Fruit fly (Drosophila melanogaster) whole organism, wandering third instar larva: Measurements from ENCODE around the gene CG45676.

Experiments used
- Abd-B ChIP-seq: fragments of >200 bp; optimal IDR thresholded peaks from 2 replicates; lab custom pipeline; 2017; ENCODE audit warnings: missing biosample characterization, missing genetic modification characterization
- CG32264 ChIP-seq: fragments of 200-800 bp; sonication (Bioruptor generic); optimal IDR thresholded peaks from 2 replicates; lab custom pipeline; 2016; ENCODE audit warnings: missing biosample characterization, missing genetic modification characterization
- CG9705 ChIP-seq: fragments of 200-800 bp; sonication (Bioruptor generic); optimal IDR thresholded peaks from 2 replicates; lab custom pipeline; 2018; ENCODE audit warnings: missing biosample characterization, mild to moderate bottlenecking, missing genetic modification characterization
- CrebA ChIP-seq: fragments of 200-800 bp; sonication (Bioruptor generic); optimal IDR thresholded peaks from 2 replicates; lab custom pipeline; 2016; ENCODE audit warnings: missing biosample characterization, mild to moderate bottlenecking, missing genetic modification characterization, borderline replicate concordance
- Dfd ChIP-seq: fragments of >200 bp; optimal IDR thresholded peaks from 2 replicates; lab custom pipeline; 2017; ENCODE audit warnings: missing biosample characterization, missing genetic modification characterization
- Dif ChIP-seq: fragments of 200-275, 200-300 bp; sonication (Bioruptor generic); optimal IDR thresholded peaks from 2 replicates; lab custom pipeline; 2018; ENCODE audit warnings: missing biosample characterization, missing genetic modification characterization; ENCODE audit not compliant: partially characterized antibody
- GATAd ChIP-seq: sonication (Bioruptor generic); optimal IDR thresholded peaks from 2 replicates; lab custom pipeline; 2016; ENCODE audit warnings: missing biosample characterization, missing genetic modification characterization
- HLH106 ChIP-seq: fragments of 200-800 bp; optimal IDR thresholded peaks from 3 replicates; lab custom pipeline; 2019; ENCODE audit warnings: missing biosample characterization, mild to moderate bottlenecking, missing genetic modification characterization, moderate library complexity
- Hnf4 ChIP-seq: fragments of 200-800 bp; sonication (Bioruptor generic); optimal IDR thresholded peaks from 2 replicates; lab custom pipeline; 2016; ENCODE audit warnings: missing biosample characterization, mild to moderate bottlenecking, missing genetic modification characterization
- Hr78 ChIP-seq: fragments of >200 bp; optimal IDR thresholded peaks from 2 replicates; lab custom pipeline; 2017; ENCODE audit warnings: missing biosample characterization, missing genetic modification characterization
- Hr83 ChIP-seq: fragments of 200-300 bp; sonication (Bioruptor generic); optimal IDR thresholded peaks from 2 replicates; lab custom pipeline; 2016; ENCODE audit warnings: missing biosample characterization, mild to moderate bottlenecking, missing genetic modification characterization, moderate library complexity; ENCODE audit not compliant: poor library complexity, severe bottlenecking
- Jra ChIP-seq: sonication (Bioruptor generic); optimal IDR thresholded peaks from 2 replicates; lab custom pipeline; 2016; ENCODE audit warnings: missing biosample characterization, missing genetic modification characterization
- Mio ChIP-seq: sonication (Bioruptor generic); optimal IDR thresholded peaks from 2 replicates; lab custom pipeline; 2016; ENCODE audit warnings: missing biosample characterization, missing genetic modification characterization
- Myc ChIP-seq: fragments of >200 bp; optimal IDR thresholded peaks from 2 replicates; lab custom pipeline; 2017
- N ChIP-seq: fragments of >200 bp; optimal IDR thresholded peaks from 2 replicates; lab custom pipeline; 2018; ENCODE audit warnings: missing biosample characterization, missing external identifiers, missing genetic modification characterization
- OdsH ChIP-seq: fragments of 200-800 bp; sonication (Bioruptor generic); optimal IDR thresholded peaks from 2 replicates; lab custom pipeline; 2016; ENCODE audit warnings: missing biosample characterization, mild to moderate bottlenecking, missing genetic modification characterization
- Rel ChIP-seq, 2 experiments: fragments of 200-800 bp; sonication (Bioruptor generic) in 1 of 2; optimal IDR thresholded peaks; 2 replicates in 1 of 2; 3 replicates in 1 of 2; lab custom pipeline; 2016 to 2019; ENCODE audit warnings: mild to moderate bottlenecking in 2 of 2, missing biosample characterization in 2 of 2, missing genetic modification characterization in 2 of 2, moderate library complexity in 1 of 2
- Sp1 ChIP-seq: fragments of 200-800 bp; sonication (Bioruptor generic); optimal IDR thresholded peaks from 3 replicates; lab custom pipeline; 2019; ENCODE audit warnings: missing biosample characterization, mild to moderate bottlenecking, missing genetic modification characterization, moderate library complexity
- Vsx2 ChIP-seq: fragments of 200-300, 225-300 bp; sonication (Bioruptor generic); optimal IDR thresholded peaks from 2 replicates; lab custom pipeline; 2018; ENCODE audit warnings: missing biosample characterization, missing genetic modification characterization; ENCODE audit not compliant: partially characterized antibody
- br ChIP-seq: fragments of 200-800 bp; sonication (Bioruptor generic); optimal IDR thresholded peaks from 2 replicates; lab custom pipeline; 2016; ENCODE audit warnings: missing biosample characterization, missing genetic modification characterization
- brk ChIP-seq: fragments of 200-800 bp; sonication (Bioruptor generic); optimal IDR thresholded peaks from 2 replicates; lab custom pipeline; 2016; ENCODE audit warnings: missing biosample characterization, mild to moderate bottlenecking, missing genetic modification characterization
- dl ChIP-seq, 2 experiments: fragments of 175-275, 200-275 bp in 1 of 2; fragments of 200-275 bp in 1 of 2; sonication (Bioruptor generic); optimal IDR thresholded peaks; lab custom pipeline; 2018; ENCODE audit warnings: mild to moderate bottlenecking in 2 of 2, missing biosample characterization in 2 of 2, missing genetic modification characterization in 2 of 2, moderate library complexity in 2 of 2; ENCODE audit not compliant: partially characterized antibody in 2 of 2, insufficient read depth in 1 of 2
- dmrt93B ChIP-seq: fragments of 200-800 bp; sonication (Bioruptor generic); optimal IDR thresholded peaks from 2 replicates; lab custom pipeline; 2018; ENCODE audit warnings: missing biosample characterization, mild to moderate bottlenecking, missing genetic modification characterization
- dsf ChIP-seq: sonication (Bioruptor generic); optimal IDR thresholded peaks from 2 replicates; lab custom pipeline; 2016; ENCODE audit warnings: missing biosample characterization, missing genetic modification characterization, borderline replicate concordance
- ey ChIP-seq: fragments of 200-800 bp; sonication (Bioruptor generic); optimal IDR thresholded peaks from 2 replicates; lab custom pipeline; 2016; ENCODE audit warnings: missing biosample characterization, missing genetic modification characterization
- foxo ChIP-seq, 2 experiments: fragments of 200-800 bp; sonication (Bioruptor generic); optimal IDR thresholded peaks; 2 replicates in 1 of 2; 3 replicates in 1 of 2; lab custom pipeline; 2016 to 2017; ENCODE audit warnings: missing biosample characterization in 2 of 2, missing genetic modification characterization in 2 of 2
- fru ChIP-seq: fragments of 200-800 bp; sonication (Bioruptor generic); optimal IDR thresholded peaks from 3 replicates; lab custom pipeline; 2016; ENCODE audit warnings: missing biosample characterization, mild to moderate bottlenecking, missing genetic modification characterization
- h ChIP-seq: fragments of 200-800 bp; sonication (Bioruptor generic); optimal IDR thresholded peaks from 3 replicates; lab custom pipeline; 2016; ENCODE audit warnings: missing biosample characterization, mild to moderate bottlenecking, missing genetic modification characterization
- jim ChIP-seq: fragments of 175-275, 200-325 bp; sonication (Bioruptor generic); optimal IDR thresholded peaks from 2 replicates; lab custom pipeline; 2016; ENCODE audit warnings: missing biosample characterization, mild to moderate bottlenecking, missing genetic modification characterization
- lola ChIP-seq: fragments of >200 bp; optimal IDR thresholded peaks from 2 replicates; lab custom pipeline; 2017; ENCODE audit warnings: missing biosample characterization, missing genetic modification characterization
- pan ChIP-seq: fragments of >200 bp; optimal IDR thresholded peaks from 2 replicates; lab custom pipeline; 2017
- psq ChIP-seq: fragments of 200-800 bp; sonication (Bioruptor generic); optimal IDR thresholded peaks from 3 replicates; lab custom pipeline; 2017; ENCODE audit warnings: missing biosample characterization, mild to moderate bottlenecking, missing genetic modification characterization, moderate library complexity
- rgr ChIP-seq: fragments of 200-800 bp; sonication (Bioruptor generic); optimal IDR thresholded peaks from 3 replicates; lab custom pipeline; 2016; ENCODE audit warnings: missing biosample characterization, mild to moderate bottlenecking, missing genetic modification characterization
- sage ChIP-seq: fragments of 200-800 bp; sonication (Bioruptor generic); optimal IDR thresholded peaks from 2 replicates; lab custom pipeline; 2016; ENCODE audit warnings: missing biosample characterization, mild to moderate bottlenecking, missing genetic modification characterization
- sv ChIP-seq: fragments of 200-800 bp; sonication (Bioruptor generic); optimal IDR thresholded peaks from 3 replicates; lab custom pipeline; 2016; ENCODE audit warnings: missing biosample characterization, missing genetic modification characterization
- tai ChIP-seq: sonication (Bioruptor generic); optimal IDR thresholded peaks from 2 replicates; lab custom pipeline; 2016; ENCODE audit warnings: missing biosample characterization, missing genetic modification characterization
- usp ChIP-seq: fragments of >200 bp; optimal IDR thresholded peaks from 2 replicates; lab custom pipeline; 2017; ENCODE audit warnings: missing biosample characterization, missing genetic modification characterization
- woc ChIP-seq: sonication (Bioruptor generic); optimal IDR thresholded peaks from 2 replicates; lab custom pipeline; 2016; ENCODE audit warnings: missing biosample characterization, mild to moderate bottlenecking, missing genetic modification characterization

CG45676 gene

DNA sequence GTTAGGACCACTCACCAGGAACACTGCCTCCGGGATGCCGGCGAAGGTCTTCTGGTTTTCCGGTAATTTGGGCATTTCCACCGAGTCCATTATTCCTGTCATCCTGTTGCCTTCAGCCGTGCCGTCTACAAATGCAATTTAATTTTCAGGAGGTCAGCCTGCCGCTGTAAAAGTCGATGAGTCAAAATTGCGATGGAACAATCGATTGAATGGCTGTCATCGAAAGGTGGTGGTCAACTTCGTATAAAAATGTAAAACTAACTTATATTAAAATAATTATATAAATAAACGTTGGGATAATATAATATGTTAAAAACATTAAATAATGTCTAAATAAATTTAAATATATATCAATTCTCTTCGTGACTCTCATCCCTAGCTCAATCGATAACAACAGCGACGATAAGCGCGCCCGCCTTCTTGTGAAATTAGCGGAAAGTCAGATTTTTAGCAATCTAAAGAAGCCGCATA, 9.0 kb upstream of the CG45676 start, which contains the start of the genes mgr and Irbp:
TSS of gene mgr (minus strand) at position 209 of the 471 bp plus-strand sequence.
TSS of gene Irbp (plus strand) at position 381 of the 471 bp plus-strand sequence.
- TF ChIP-seq Hr78 (GFP tag; lab: Kevin White, UChicago), result no peak
- no peak for TF ChIP-seq Vsx2
- no peak for TF ChIP-seq Dfd (GFP tag; lab: Kevin White, UChicago)
- TF ChIP-seq ey (GFP tag; lab: Kevin White, UChicago), result peak; percentile 63
- no peak for TF ChIP-seq tai (GFP tag; lab: Kevin White, UChicago)
- peak; percentile 81 for TF ChIP-seq h (GFP tag; lab: Kevin White, UChicago)
- no peak for TF ChIP-seq Myc (lab: Kevin White, UChicago)
- no peak for TF ChIP-seq Dif (GFP tag; lab: Kevin White, UChicago)
- TF ChIP-seq br (GFP tag; lab: Kevin White, UChicago), result peak; percentile 79
- no peak for TF ChIP-seq Mio (GFP tag; lab: Kevin White, UChicago)
- no peak for TF ChIP-seq N (GFP tag; lab: Kevin White, UChicago)
- peak; percentile 80 for TF ChIP-seq dmrt93B (GFP tag; lab: Kevin White, UChicago)
- TF ChIP-seq GATAd (GFP tag; lab: Kevin White, UChicago), result peak; percentile 8
- TF ChIP-seq lola (GFP tag; lab: Kevin White, UChicago), result no peak
- TF ChIP-seq sage (GFP tag; lab: Kevin White, UChicago), result no peak
- peak; percentile 77 for TF ChIP-seq CG9705 (GFP tag; lab: Kevin White, UChicago)
- TF ChIP-seq rgr, result peak; percentile 93
- TF ChIP-seq fru (GFP tag; lab: Kevin White, UChicago), result no peak
- TF ChIP-seq usp (GFP tag; lab: Kevin White, UChicago), result no peak
- no peak for TF ChIP-seq Hnf4 (GFP tag; lab: Kevin White, UChicago)
- TF ChIP-seq foxo (GFP tag; optimal IDR thresholded peaks at IDR 0.05; lab: Kevin White, UChicago), result peak in 1 of 2 experiments; percentile 90
- no peak for TF ChIP-seq CG32264 (GFP tag; lab: Kevin White, UChicago)
- no peak for TF ChIP-seq Rel (GFP tag; optimal IDR thresholded peaks at IDR 0.05; lab: Kevin White, UChicago)
- TF ChIP-seq Rel (tag; optimal IDR thresholded peaks at IDR 0.05; lab: Kevin White, UChicago), result no peak
- TF ChIP-seq dl (GFP tag; optimal IDR thresholded peaks at IDR 0.05; lab: Kevin White, UChicago; ENCODE audit: insufficient read depth in 1 of 2, partially characterized antibody in 2 of 2), result no peak
- no peak for TF ChIP-seq CrebA (GFP tag; lab: Kevin White, UChicago)
- TF ChIP-seq HLH106, result peak; percentile 94
- peak; percentile 86 for TF ChIP-seq OdsH (GFP tag; lab: Kevin White, UChicago)
- no peak for TF ChIP-seq woc (GFP tag; lab: Kevin White, UChicago)
- no peak for TF ChIP-seq jim
- TF ChIP-seq psq (GFP tag; lab: Kevin White, UChicago), result peak; percentile 88
- TF ChIP-seq Jra (GFP tag; lab: Kevin White, UChicago), result no peak
- no peak for TF ChIP-seq brk
- peak; percentile 28 for TF ChIP-seq dsf (GFP tag; lab: Kevin White, UChicago)
- TF ChIP-seq Sp1 (GFP tag; lab: Kevin White, UChicago), result peak; percentile 91
- no peak for TF ChIP-seq Hr83 (GFP tag; lab: Kevin White, UChicago)
- no peak for TF ChIP-seq Abd-B
- no peak for TF ChIP-seq pan (lab: Kevin White, UChicago)
- peak; percentile 72 for TF ChIP-seq sv

DNA sequence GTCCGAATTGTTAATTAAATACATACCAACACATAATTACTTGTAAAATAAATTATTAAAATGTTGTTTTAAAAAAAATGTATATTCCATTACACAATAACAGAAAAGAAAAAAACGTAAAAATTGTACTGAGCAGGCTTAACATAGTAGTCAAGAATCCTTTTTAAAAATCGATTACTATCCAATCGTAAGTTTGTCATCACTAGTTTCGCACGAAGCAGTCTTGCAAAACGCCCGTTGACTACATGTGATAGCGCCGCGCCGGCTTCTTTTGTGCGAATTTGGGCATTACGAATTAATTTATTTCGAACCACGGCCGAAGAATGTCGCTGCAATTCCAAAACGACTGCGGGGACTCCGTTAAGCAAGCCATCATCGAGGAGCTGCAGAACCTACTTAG, 6.3 kb upstream of the CG45676 start, which contains the start of gene Ipo9:
TSS of gene Ipo9 (plus strand) at position 152 of the 400 bp plus-strand sequence.
- TF ChIP-seq lola (GFP tag; lab: Kevin White, UChicago), result no peak
- no peak for TF ChIP-seq Hr78 (GFP tag; lab: Kevin White, UChicago)
- no peak for TF ChIP-seq dl (GFP tag; optimal IDR thresholded peaks at IDR 0.05; lab: Kevin White, UChicago; ENCODE audit: insufficient read depth in 1 of 2, partially characterized antibody in 2 of 2)
- no peak for TF ChIP-seq OdsH (GFP tag; lab: Kevin White, UChicago)
- no peak for TF ChIP-seq Abd-B
- no peak for TF ChIP-seq Dfd (GFP tag; lab: Kevin White, UChicago)
- TF ChIP-seq Dif (GFP tag; lab: Kevin White, UChicago), result no peak
- no peak for TF ChIP-seq usp (GFP tag; lab: Kevin White, UChicago)
- TF ChIP-seq Hr83 (GFP tag; lab: Kevin White, UChicago), result no peak
- no peak for TF ChIP-seq br (GFP tag; lab: Kevin White, UChicago)
- no peak for TF ChIP-seq Vsx2
